Worm (Caenorhabditis elegans) whole organism, dauer: ENCODE measurements around the gene R151.8.

Source experiments
- unc-62 ChIP-seq: sonication (generic microtip); optimal IDR thresholded peaks from 2 replicates; lab custom pipeline; 2017; ENCODE audit warnings: missing biosample characterization, missing genetic modification reagents, missing genetic modification characterization

R151.8 gene

ce11 chrIII:7201378-7202256, 28.0 kb downstream of the R151.8 start, which contains the start of gene dpy-31:
Gene dpy-31, plus strand, starts transcription at chrIII:7202206.
- TF ChIP-seq unc-62 (GFP tag; lab: Kevin White, UChicago): no peak

ce11 chrIII:7199467-7199866, 30.1 kb downstream of the R151.8 start:
- TF ChIP-seq unc-62 (GFP tag; lab: Kevin White, UChicago): no peak

- TF ChIP-seq unc-62 (GFP tag; lab: Kevin White, UChicago): no peak
Observed at ce11 chrIII:7198838-7199237, 30.7 kb downstream of the R151.8 start, which contains the start of gene pfd-5. Gene pfd-5, minus strand, starts transcription at chrIII:7198884.

- TF ChIP-seq unc-62 (GFP tag; lab: Kevin White, UChicago): no peak
Observed at ce11 chrIII:7197973-7198372, 31.6 kb downstream of the R151.8 start, which contains the start of gene exos-9. Gene exos-9, minus strand, starts transcription at chrIII:7198073.

ce11 chrIII:7195325-7195724, 34.3 kb downstream of the R151.8 start, which contains the start of gene F37C12.18:
Gene F37C12.18, minus strand, starts transcription at chrIII:7195425.
- no peak for TF ChIP-seq unc-62 (GFP tag; lab: Kevin White, UChicago)

- no peak for TF ChIP-seq unc-62 (GFP tag; lab: Kevin White, UChicago)
Observed at ce11 chrIII:7192942-7193665, 36.5 kb downstream of the R151.8 start, which contains the start of gene mec-14. Gene mec-14, minus strand, starts transcription at chrIII:7192992.

ce11 chrIII:7189581-7190128, 39.9 kb downstream of the R151.8 start, which contains the start of gene rps-21:
Gene rps-21, minus strand, starts transcription at chrIII:7189631.
- TF ChIP-seq unc-62 (GFP tag; lab: Kevin White, UChicago): no peak

ce11 chrIII:7188300-7189052, 41.1 kb downstream of the R151.8 start, which contains the start of the genes F37C12.21 and F37C12.10:
Gene F37C12.21, plus strand, starts transcription at chrIII:7188357.
Gene F37C12.10, minus strand, starts transcription at chrIII:7188384.
- no peak for TF ChIP-seq unc-62 (GFP tag; lab: Kevin White, UChicago)

ce11 chrIII:7185473-7185872, 44.1 kb downstream of the R151.8 start, which contains the start of gene F37C12.14:
Gene F37C12.14, minus strand, starts transcription at chrIII:7185573.
- no peak for TF ChIP-seq unc-62 (GFP tag; lab: Kevin White, UChicago)

ce11 chrIII:7184022-7184421, 45.6 kb downstream of the R151.8 start, which contains the start of gene yju-2:
Gene yju-2, plus strand, starts transcription at chrIII:7184336.
- TF ChIP-seq unc-62 (GFP tag; lab: Kevin White, UChicago): no peak

- TF ChIP-seq unc-62 (GFP tag; lab: Kevin White, UChicago): no peak
Observed at ce11 chrIII:7181822-7182221, 47.8 kb downstream of the R151.8 start, which contains the start of gene epg-4. Gene epg-4, plus strand, starts transcription at chrIII:7182167.

- TF ChIP-seq unc-62 (GFP tag; lab: Kevin White, UChicago): no peak
Observed at ce11 chrIII:7180613-7181012, 49.0 kb downstream of the R151.8 start, which contains the start of gene ndab-2. Gene ndab-2, plus strand, starts transcription at chrIII:7180752.

ce11 chrIII:7179538-7180301, 49.9 kb downstream of the R151.8 start, which contains the start of the genes rps-14 and rpl-36:
Gene rps-14, minus strand, starts transcription at chrIII:7179588.
Gene rpl-36, plus strand, starts transcription at chrIII:7180251.
- no peak for TF ChIP-seq unc-62 (GFP tag; lab: Kevin White, UChicago)

- no peak for TF ChIP-seq unc-62 (GFP tag; lab: Kevin White, UChicago)
Observed at ce11 chrIII:7178497-7178896, 51.1 kb downstream of the R151.8 start.
